Worm (Caenorhabditis elegans): ENCODE results near the gene Y77E11A.23.

DNA sequence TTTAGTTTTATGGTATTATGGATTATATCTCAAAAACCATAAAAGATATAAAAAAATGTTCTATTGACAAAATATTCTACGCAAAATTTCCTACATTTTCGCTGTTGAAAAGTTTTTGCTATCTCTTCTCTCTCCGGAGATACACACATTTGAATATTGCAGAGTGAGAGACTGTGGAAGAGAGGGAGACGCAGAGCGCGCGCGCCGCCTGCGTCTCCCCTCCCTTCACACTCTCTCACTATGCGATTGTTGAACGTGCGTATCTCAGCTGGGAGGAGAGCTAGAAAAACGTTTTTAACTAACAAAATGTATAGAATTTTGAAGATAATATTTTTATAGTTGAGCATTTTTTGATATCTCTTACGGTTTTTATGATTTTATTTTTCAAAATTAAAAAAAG lies 38.9 kb upstream of the Y77E11A.23 start:
- TF ChIP-seq dao-5 (tag; optimal IDR thresholded peaks at IDR 0.05) (no peak), him-1 (tag; optimal IDR thresholded peaks at IDR 0.05) (no peak)
